Fruit fly (Drosophila melanogaster): ENCODE measurements around the gene ntc.

Gene ntc

DNA sequence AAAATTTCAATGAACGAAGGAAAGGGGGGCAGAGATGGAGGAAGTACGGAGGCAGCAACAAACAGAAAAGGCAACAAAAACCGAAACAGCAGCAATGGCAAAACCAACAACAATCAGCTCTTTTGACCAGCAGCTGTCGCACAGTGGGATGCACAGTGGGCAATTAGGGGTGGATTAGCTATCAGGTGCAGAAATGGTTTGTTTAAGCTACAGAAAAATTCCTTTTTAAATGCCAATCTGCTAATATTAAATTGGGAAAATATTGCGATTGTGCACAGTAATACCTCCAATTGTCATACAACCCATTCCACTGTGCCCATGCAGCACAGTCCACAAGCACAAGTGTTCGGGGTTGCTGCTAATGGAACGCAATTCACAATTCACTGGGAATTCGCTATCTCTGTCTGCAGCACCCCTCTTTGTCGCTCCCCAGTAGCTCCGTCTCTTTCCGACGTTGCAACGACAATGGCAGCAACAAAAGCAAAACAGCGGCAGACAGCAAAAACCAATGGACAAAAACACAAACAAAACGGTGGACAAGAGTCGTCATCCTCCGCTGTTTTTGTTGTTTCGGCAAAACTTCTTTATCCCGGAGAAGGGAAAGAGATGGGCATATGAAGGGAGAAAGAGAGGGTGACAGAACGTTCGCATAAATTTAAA is 21.1 kb downstream of the ntc start (continued):
- TF ChIP-seq NK7.1 (GFP tag; optimal IDR thresholded peaks at IDR 0.05) (peak; percentile 78), Fer3 (tag; optimal IDR thresholded peaks at IDR 0.05) (peak; percentile 77), CG4424 (GFP tag; optimal IDR thresholded peaks at IDR 0.05) (peak; percentile 92), fru (optimal IDR thresholded peaks at IDR 0.05) (no peak), mam (GFP tag; optimal IDR thresholded peaks at IDR 0.05) (peak; percentile 94), Lpt (GFP tag; optimal IDR thresholded peaks at IDR 0.05) (no peak), Eip74EF (GFP tag; optimal IDR thresholded peaks at IDR 0.05) (peak in 1 of 2 experiments; percentile 69), sima (GFP tag; optimal IDR thresholded peaks at IDR 0.05) (peak; percentile 61), CG2129 (GFP tag; IDR thresholded peaks at IDR 0.05; ENCODE audit: partially characterized antibody) (no peak), Dek (tag; optimal IDR thresholded peaks at IDR 0.05) (peak; percentile 84), bbx (GFP tag; IDR thresholded peaks at IDR 0.05; ENCODE audit: partially characterized antibody) (0 out of 2 replicates have a peak, but pooled peaks have one; percentile 35), NC2α (GFP tag; optimal IDR thresholded peaks at IDR 0.05) (peak; percentile 92), crc (GFP tag; optimal IDR thresholded peaks at IDR 0.05) (peak; percentile 91), dpn (GFP tag; optimal IDR thresholded peaks at IDR 0.05) (peak; percentile 94 to 97), Hr51 (GFP tag; optimal IDR thresholded peaks at IDR 0.05) (peak; percentile 91 to 96), CG32772 (GFP tag; IDR thresholded peaks at IDR 0.05) (peak; percentile 97), CG2875 (GFP tag; optimal IDR thresholded peaks at IDR 0.05) (peak; percentile 93), odd (GFP tag; optimal IDR thresholded peaks at IDR 0.05) (peak; percentile 87), grau (tag; optimal IDR thresholded peaks at IDR 0.05) (peak; percentile 92), kah (GFP tag; optimal IDR thresholded peaks at IDR 0.05) (peak; percentile 58), ase (GFP tag; IDR thresholded peaks at IDR 0.05) (peak; percentile 97), CG18599 (GFP tag; optimal IDR thresholded peaks at IDR 0.05) (peak; percentile 85), CG15073 (GFP tag; optimal IDR thresholded peaks at IDR 0.05) (peak; percentile 73), lilli (GFP tag; optimal IDR thresholded peaks at IDR 0.05) (peak; percentile 95), CG18262 (tag; optimal IDR thresholded peaks at IDR 0.05) (peak; percentile 90), gfzf (GFP tag; optimal IDR thresholded peaks at IDR 0.05) (no peak), ken (GFP tag; IDR thresholded peaks at IDR 0.05) (peak; percentile 96), bcd (GFP tag; optimal IDR thresholded peaks at IDR 0.05) (peak; percentile 91), CG32532 (GFP tag; IDR thresholded peaks at IDR 0.05) (peak; percentile 94), tap (tag; optimal IDR thresholded peaks at IDR 0.05) (peak; percentile 79), Kr (GFP tag; optimal IDR thresholded peaks at IDR 0.05) (peak; percentile 70), CG9727 (GFP tag; optimal IDR thresholded peaks at IDR 0.05) (peak; percentile 92), D19B (GFP tag; optimal IDR thresholded peaks at IDR 0.05) (peak; percentile 59), Bteb2 (GFP tag; optimal IDR thresholded peaks at IDR 0.05) (peak; percentile 90), CG11456 (GFP tag; IDR thresholded peaks at IDR 0.05) (peak; percentile 93), Aef1 (GFP tag; IDR thresholded peaks at IDR 0.05) (peak; percentile 94), lmd (GFP tag; IDR thresholded peaks at IDR 0.05) (peak; percentile 97), CG9797 (GFP tag; optimal IDR thresholded peaks at IDR 0.05) (no peak), trem (tag; optimal IDR thresholded peaks at IDR 0.05) (peak; percentile 67), Meics (GFP tag; optimal IDR thresholded peaks at IDR 0.05) (peak; percentile 81), Sin3A (optimal IDR thresholded peaks at IDR 0.05) (no peak), CG7928 (GFP tag; optimal IDR thresholded peaks at IDR 0.05) (peak; percentile 39), zfh1 (GFP tag; IDR thresholded peaks at IDR 0.05) (peak; percentile 98), chm (GFP tag; IDR thresholded peaks at IDR 0.05) (peak; percentile 93), CG10366 (GFP tag; IDR thresholded peaks at IDR 0.05) (peak; percentile 96), az2 (GFP tag; optimal IDR thresholded peaks at IDR 0.05) (peak; percentile 96), Scr (GFP tag; IDR thresholded peaks at IDR 0.05; ENCODE audit: partially characterized antibody) (0 out of 2 replicates have a peak, but pooled peaks have one; percentile 29), Optix (GFP tag; IDR thresholded peaks at IDR 0.05) (peak; percentile 98), Opbp (GFP tag; IDR thresholded peaks at IDR 0.05; ENCODE audit: partially characterized antibody) (peak; percentile 27; the same call in 2 of the 3 replicates), Atf6 (GFP tag; IDR thresholded peaks at IDR 0.05) (peak; percentile 92)
